Worm (Caenorhabditis elegans): ENCODE results near the gene srx-133.

- TF ChIP-seq flt-1 (GFP tag; IDR thresholded peaks at IDR 0.05) (no peak), med-1 (GFP tag; optimal IDR thresholded peaks at IDR 0.05; ENCODE audit: insufficient read depth) (no peak), ztf-23 (GFP tag; IDR thresholded peaks at IDR 0.05) (no peak)
These were observed 49.3 kb upstream of the srx-133 start for ce11 chrV:13799190-13799589.

All from whole organism, midembryonic.